Worm (Caenorhabditis elegans) whole organism, L3 larva: ENCODE measurements around the gene W04H10.2.

ENCODE experiments used
- ceh-82 ChIP-seq: fragments of 150-350 bp; optimal IDR thresholded peaks from 2 replicates; lab custom pipeline; 2014; ENCODE audit warnings: missing biosample characterization, missing genetic modification characterization
- elt-2 ChIP-seq: sonication (generic microtip); optimal IDR thresholded peaks from 2 replicates; lab custom pipeline; 2016; ENCODE audit warnings: missing genetic modification reagents, mild to moderate bottlenecking, missing genetic modification characterization, missing compliant biosample characterization
- snpc-4 ChIP-seq: fragments of 150-350 bp; optimal IDR thresholded peaks from 2 replicates; lab custom pipeline; 2014; ENCODE audit warnings: missing biosample characterization, missing genetic modification characterization

- TF ChIP-seq snpc-4, result no peak
- TF ChIP-seq ceh-82 (tag; lab: Kevin White, UChicago), result no peak
- no peak for TF ChIP-seq elt-2
Measured at ce11 chrII:577632-578031, 27.7 kb upstream of the W04H10.2 start, which contains the start of gene W08F4.7.
